Fruit fly (Drosophila melanogaster): ENCODE data around the gene CG11384.

dm6 chrX:1129575-1130281, 46.1 kb downstream of the CG11384 start:
- TF ChIP-seq h (optimal IDR thresholded peaks at IDR 0.05) (no peak), psq (optimal IDR thresholded peaks at IDR 0.05) (no peak)
